Worm (Caenorhabditis elegans) whole organism, L2 larva: ENCODE data around the gene adr-2.

Source experiments
- C34F6.9 ChIP-seq: fragments of 150-350 bp; optimal IDR thresholded peaks from 2 replicates; lab custom pipeline; 2014; ENCODE audit warnings: missing biosample characterization, missing genetic modification characterization
- F13H6.1 ChIP-seq: sonication (generic microtip); optimal IDR thresholded peaks from 2 replicates; lab custom pipeline; 2016; ENCODE audit warnings: missing genetic modification characterization, missing compliant biosample characterization
- ZK546.5 ChIP-seq: sonication (generic microtip); optimal IDR thresholded peaks from 2 replicates; lab custom pipeline; 2017; ENCODE audit warnings: missing biosample characterization, missing genetic modification characterization
- alr-1 ChIP-seq: fragments of 150-350 bp; optimal IDR thresholded peaks from 2 replicates; lab custom pipeline; 2014; ENCODE audit warnings: missing biosample characterization, missing genetic modification characterization
- ama-1 ChIP-seq: fragments of 150-350 bp; optimal IDR thresholded peaks from 2 replicates; lab custom pipeline; 2018; ENCODE audit warnings: inconsistent platforms
- ceh-16 ChIP-seq: fragments of 150-350 bp; optimal IDR thresholded peaks from 2 replicates; lab custom pipeline; 2014; ENCODE audit warnings: missing biosample characterization, missing genetic modification characterization
- ceh-82 ChIP-seq: fragments of 150-350 bp; optimal IDR thresholded peaks from 2 replicates; lab custom pipeline; 2014; ENCODE audit warnings: missing biosample characterization, missing genetic modification characterization
- dmd-4 ChIP-seq: sonication (generic microtip); optimal IDR thresholded peaks from 2 replicates; lab custom pipeline; 2017; ENCODE audit warnings: missing biosample characterization, missing genetic modification characterization
- elt-1 ChIP-seq: fragments of 150-350 bp; optimal IDR thresholded peaks from 2 replicates; lab custom pipeline; 2014; ENCODE audit warnings: missing biosample characterization, missing genetic modification characterization
- elt-3 ChIP-seq: sonication (generic microtip); optimal IDR thresholded peaks from 2 replicates; lab custom pipeline; 2017; ENCODE audit warnings: missing biosample characterization, missing genetic modification characterization
- fos-1 ChIP-seq: fragments of 150-350 bp; optimal IDR thresholded peaks from 2 replicates; lab custom pipeline; 2014; ENCODE audit warnings: missing biosample characterization, missing genetic modification characterization
- gmeb-1 ChIP-seq: fragments of 150-350 bp; optimal IDR thresholded peaks from 2 replicates; lab custom pipeline; 2014; ENCODE audit warnings: missing biosample characterization, missing genetic modification characterization
- lin-13 ChIP-seq: fragments of 150-350 bp; optimal IDR thresholded peaks from 2 replicates; lab custom pipeline; 2014; ENCODE audit warnings: missing biosample characterization, missing genetic modification reagents, missing genetic modification characterization
- lin-39 ChIP-seq: fragments of 150-350 bp; optimal IDR thresholded peaks from 2 replicates; lab custom pipeline; 2014; ENCODE audit warnings: missing biosample characterization, missing genetic modification reagents, missing genetic modification characterization
- lsy-2 ChIP-seq, 2 experiments: fragments of 150-350 bp in 1 of 2; sonication (generic microtip) in 1 of 2; optimal IDR thresholded peaks; 2 replicates each; lab custom pipeline; 2014 to 2017; ENCODE audit warnings: missing biosample characterization in 2 of 2, missing genetic modification characterization in 2 of 2
- mab-5 ChIP-seq: fragments of 150-350 bp; optimal IDR thresholded peaks from 2 replicates; lab custom pipeline; 2014; ENCODE audit warnings: missing biosample characterization, missing genetic modification characterization
- mbf-1 ChIP-seq: sonication (generic microtip); optimal IDR thresholded peaks from 2 replicates; lab custom pipeline; 2017; ENCODE audit warnings: missing biosample characterization, missing genetic modification characterization
- nhr-11 ChIP-seq: fragments of 150-350 bp; optimal IDR thresholded peaks from 2 replicates; lab custom pipeline; 2014; ENCODE audit warnings: missing biosample characterization, missing genetic modification characterization
- nhr-129 ChIP-seq: fragments of 150-350 bp; optimal IDR thresholded peaks from 2 replicates; lab custom pipeline; 2014; ENCODE audit warnings: missing biosample characterization, missing genetic modification characterization
- nhr-21 ChIP-seq: fragments of 150-350 bp; optimal IDR thresholded peaks from 2 replicates; lab custom pipeline; 2014; ENCODE audit warnings: missing biosample characterization, missing genetic modification characterization
- nhr-237 ChIP-seq: fragments of 150-350 bp; optimal IDR thresholded peaks from 2 replicates; lab custom pipeline; 2014; ENCODE audit warnings: missing biosample characterization, missing genetic modification characterization
- nhr-25 ChIP-seq: fragments of 150-350 bp; sonication (generic microtip); optimal IDR thresholded peaks from 3 replicates; lab custom pipeline; 2014; ENCODE audit warnings: missing biosample characterization, missing genetic modification characterization
- nhr-6 ChIP-seq: fragments of 150-350 bp; optimal IDR thresholded peaks from 2 replicates; lab custom pipeline; 2014; ENCODE audit warnings: missing biosample characterization, missing genetic modification characterization
- nhr-77 ChIP-seq: fragments of 150-350 bp; optimal IDR thresholded peaks from 2 replicates; lab custom pipeline; 2014; ENCODE audit warnings: missing biosample characterization, missing genetic modification characterization
- peb-1 ChIP-seq: fragments of 150-350 bp; optimal IDR thresholded peaks from 2 replicates; lab custom pipeline; 2014; ENCODE audit warnings: missing biosample characterization, missing genetic modification characterization
- sem-4 ChIP-seq: fragments of 150-350 bp; optimal IDR thresholded peaks from 2 replicates; lab custom pipeline; 2014; ENCODE audit warnings: missing biosample characterization, missing genetic modification reagents, missing genetic modification characterization
- skn-1 ChIP-seq: sonication (generic microtip); optimal IDR thresholded peaks from 2 replicates; lab custom pipeline; 2017; ENCODE audit warnings: missing biosample characterization, missing genetic modification characterization
- sma-3 ChIP-seq: sonication (generic microtip); optimal IDR thresholded peaks from 2 replicates; lab custom pipeline; 2016; ENCODE audit warnings: missing genetic modification reagents, missing genetic modification characterization, missing compliant biosample characterization
- sma-9 ChIP-seq, 2 experiments: fragments of 150-350 bp in 1 of 2; sonication (generic microtip) in 1 of 2; optimal IDR thresholded peaks; 2 replicates each; lab custom pipeline; 2014 to 2016; ENCODE audit warnings: missing genetic modification characterization in 2 of 2, mild to moderate bottlenecking in 1 of 2, missing biosample characterization in 1 of 2, missing compliant biosample characterization in 1 of 2, missing genetic modification reagents in 1 of 2, moderate library complexity in 1 of 2
- snpc-4 ChIP-seq: fragments of 150-350 bp; optimal IDR thresholded peaks from 2 replicates; lab custom pipeline; 2014; ENCODE audit warnings: missing biosample characterization, missing genetic modification characterization
- unc-39 ChIP-seq: fragments of 150-350 bp; optimal IDR thresholded peaks from 2 replicates; lab custom pipeline; 2014; ENCODE audit warnings: missing biosample characterization, missing genetic modification characterization
- unc-55 ChIP-seq: fragments of 150-350 bp; sonication (generic microtip); optimal IDR thresholded peaks from 3 replicates; lab custom pipeline; 2014; ENCODE audit warnings: missing biosample characterization, missing genetic modification reagents, missing genetic modification characterization
- unc-62 ChIP-seq: fragments of 150-350 bp; optimal IDR thresholded peaks from 2 replicates; lab custom pipeline; 2014; ENCODE audit warnings: missing biosample characterization, missing genetic modification reagents, missing genetic modification characterization
- zag-1 ChIP-seq: fragments of 150-350 bp; optimal IDR thresholded peaks from 2 replicates; lab custom pipeline; 2014; ENCODE audit warnings: missing biosample characterization, missing genetic modification characterization
- ztf-1 ChIP-seq: fragments of 200-800 bp; sonication (Bioruptor generic); conservative IDR thresholded peaks from 2 replicates; pipeline ENCODE4 v1.3.6; 2022; ENCODE audit warnings: missing genetic modification characterization, missing compliant biosample characterization
- ztf-11 ChIP-seq: sonication (generic microtip); optimal IDR thresholded peaks from 2 replicates; lab custom pipeline; 2017; ENCODE audit warnings: missing biosample characterization, missing genetic modification characterization
- ztf-4 ChIP-seq: fragments of 150-350 bp; optimal IDR thresholded peaks from 2 replicates; lab custom pipeline; 2014; ENCODE audit warnings: missing biosample characterization, missing genetic modification characterization

adr-2 gene

ce11 chrIII:7216924-7217521 lies 15.7 kb downstream of the adr-2 start:
- peak; percentile 66 for TF ChIP-seq C34F6.9 (tag; lab: Kevin White, UChicago)
- TF ChIP-seq F13H6.1 = peak; percentile 85
- peak; percentile 54 for TF ChIP-seq sem-4 (tag; lab: Kevin White, UChicago)
- no peak for TF ChIP-seq mbf-1
- TF ChIP-seq nhr-25 (tag; lab: Kevin White, UChicago) = no peak
- no peak for TF ChIP-seq unc-55 (GFP tag; lab: Kevin White, UChicago)
- TF ChIP-seq nhr-237 (tag; lab: Kevin White, UChicago) = no peak
- TF ChIP-seq nhr-77 (tag; lab: Kevin White, UChicago) = no peak
- peak; percentile 70 for TF ChIP-seq mab-5 (tag; lab: Kevin White, UChicago)
- no peak for TF ChIP-seq nhr-11 (tag; lab: Kevin White, UChicago)
- TF ChIP-seq nhr-6 (tag; lab: Kevin White, UChicago) = no peak
- TF ChIP-seq alr-1 (tag; lab: Kevin White, UChicago) = no peak
- TF ChIP-seq sma-3 (GFP tag; lab: Kevin White, UChicago) = no peak
- no peak for TF ChIP-seq skn-1 (tag; lab: Kevin White, UChicago)
- TF ChIP-seq sma-9 (GFP tag; optimal IDR thresholded peaks at IDR 0.05; lab: Kevin White, UChicago) = peak; percentile 77
- no peak for TF ChIP-seq sma-9 (tag; optimal IDR thresholded peaks at IDR 0.05; lab: Kevin White, UChicago)
- TF ChIP-seq peb-1 = no peak
- no peak for TF ChIP-seq dmd-4 (tag; lab: Kevin White, UChicago)
- TF ChIP-seq nhr-129 = peak; percentile 84
- peak; percentile 37 for TF ChIP-seq unc-62 (GFP tag; lab: Kevin White, UChicago)
- peak; percentile 24 for TF ChIP-seq ztf-4 (tag; lab: Kevin White, UChicago)
- TF ChIP-seq lin-13 (GFP tag; lab: Kevin White, UChicago) = peak; percentile 54
- TF ChIP-seq gmeb-1 (tag; lab: Kevin White, UChicago) = no peak
- no peak for TF ChIP-seq snpc-4 (tag; lab: Kevin White, UChicago)
- TF ChIP-seq lsy-2 (tag; optimal IDR thresholded peaks at IDR 0.05; lab: Kevin White, UChicago) = peak in 1 of 2 experiments; percentile 68

DNA sequence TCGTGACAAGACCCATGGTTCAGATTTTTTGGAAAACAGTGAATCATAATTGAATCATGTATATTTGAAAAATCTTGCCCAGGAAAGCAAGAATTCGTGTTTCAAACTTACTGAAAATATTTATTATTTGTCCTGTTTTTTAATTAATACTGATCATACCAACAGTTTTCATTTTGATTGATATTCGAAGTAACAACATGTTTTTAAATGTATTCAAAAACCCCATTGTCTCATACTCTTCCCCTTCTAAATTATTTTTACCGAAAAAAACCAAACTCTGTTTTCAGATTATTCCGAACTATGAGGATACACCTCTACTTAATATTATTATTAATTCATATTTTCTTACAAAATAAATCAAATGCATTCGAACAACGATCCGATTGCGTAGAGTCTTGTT lies 16.5 kb downstream of the adr-2 start, which contains the start of gene R151.1:
TSS of gene R151.1 (plus strand) at position 301 of the 400 bp plus-strand sequence.
- TF ChIP-seq skn-1 (tag; lab: Kevin White, UChicago) = no peak
- TF ChIP-seq nhr-6 (tag; lab: Kevin White, UChicago) = no peak
- no peak for TF ChIP-seq ama-1 (lab: Kevin White, UChicago)
- no peak for TF ChIP-seq unc-62 (GFP tag; lab: Kevin White, UChicago)
- TF ChIP-seq ztf-1 (GFP tag; lab: Robert Waterston, UW) = no peak
- TF ChIP-seq nhr-21 (tag; lab: Kevin White, UChicago) = no peak
- TF ChIP-seq ztf-11 (tag; lab: Kevin White, UChicago) = no peak

DNA sequence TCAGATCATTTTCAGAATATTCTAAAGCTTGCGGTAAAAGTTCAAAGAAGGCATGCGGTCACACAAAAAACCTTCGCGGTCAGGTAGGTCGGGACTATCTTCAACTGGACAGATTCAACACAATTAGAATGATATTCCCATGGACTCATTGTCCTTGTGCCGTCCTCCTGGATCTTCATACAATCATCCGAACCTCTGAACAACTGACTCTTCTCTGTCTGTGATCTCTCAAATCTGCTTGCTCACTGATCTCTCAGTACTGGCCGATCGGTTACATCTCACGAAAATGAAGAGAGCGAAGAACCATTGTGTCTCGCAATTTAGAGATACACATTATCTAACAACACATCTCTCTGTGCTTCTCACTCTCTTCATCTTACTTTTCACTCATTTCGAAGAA lies 17.1 kb downstream of the adr-2 start:
- TF ChIP-seq ZK546.5 (tag; lab: Kevin White, UChicago) (no peak), mbf-1 (no peak), nhr-129 (peak; percentile 55), F13H6.1 (peak; percentile 13), sma-9 (GFP tag; optimal IDR thresholded peaks at IDR 0.05; lab: Kevin White, UChicago) (peak; percentile 19), sma-9 (tag; optimal IDR thresholded peaks at IDR 0.05; lab: Kevin White, UChicago) (no peak), lsy-2 (tag; optimal IDR thresholded peaks at IDR 0.05; lab: Kevin White, UChicago) (peak in 1 of 2 experiments; percentile 16), elt-3 (tag; lab: Kevin White, UChicago) (no peak)

- TF ChIP-seq fos-1 (tag; lab: Kevin White, UChicago) = peak; percentile 62
- TF ChIP-seq alr-1 (tag; lab: Kevin White, UChicago) = no peak
- TF ChIP-seq gmeb-1 (tag; lab: Kevin White, UChicago) = peak; percentile 19
These were observed 20.7 kb downstream of the adr-2 start for ce11 chrIII:7212028-7212427.

ce11 chrIII:7210486-7210885 lies 22.2 kb downstream of the adr-2 start:
- TF ChIP-seq elt-3 (tag; lab: Kevin White, UChicago) = no peak
- peak; percentile 22 for TF ChIP-seq unc-55 (GFP tag; lab: Kevin White, UChicago)

ce11 chrIII:7209721-7210120 lies 23.0 kb downstream of the adr-2 start, which contains the start of gene R151.2:
Gene R151.2, plus strand, starts transcription at chrIII:7209967.
- TF ChIP-seq lin-39 (no peak), elt-1 (no peak), sma-3 (GFP tag; lab: Kevin White, UChicago) (no peak), nhr-77 (tag; lab: Kevin White, UChicago) (no peak), nhr-129 (no peak), ceh-16 (tag; lab: Kevin White, UChicago) (no peak), lsy-2 (tag; optimal IDR thresholded peaks at IDR 0.05; lab: Kevin White, UChicago) (no peak), skn-1 (tag; lab: Kevin White, UChicago) (no peak), dmd-4 (tag; lab: Kevin White, UChicago) (no peak), ZK546.5 (tag; lab: Kevin White, UChicago) (no peak), C34F6.9 (tag; lab: Kevin White, UChicago) (no peak), unc-39 (tag; lab: Kevin White, UChicago) (no peak), ztf-1 (GFP tag; lab: Robert Waterston, UW) (no peak), ceh-82 (no peak), ztf-4 (tag; lab: Kevin White, UChicago) (no peak), nhr-25 (tag; lab: Kevin White, UChicago) (no peak), nhr-21 (tag; lab: Kevin White, UChicago) (no peak), zag-1 (tag; lab: Kevin White, UChicago) (no peak)
